Worm (Caenorhabditis elegans) whole organism, late embryonic: ENCODE measurements around the gene sir-2.3.

Experiments used
- C08G9.2 ChIP-seq: sonication (generic microtip); optimal IDR thresholded peaks from 2 replicates; lab custom pipeline; 2016; ENCODE audit warnings: mild to moderate bottlenecking, missing genetic modification characterization, moderate library complexity, missing compliant biosample characterization
- ama-1 ChIP-seq: fragments of 150-350 bp; optimal IDR thresholded peaks from 2 replicates; lab custom pipeline; 2014
- ceh-24 ChIP-seq: sonication (generic microtip); optimal IDR thresholded peaks from 2 replicates; lab custom pipeline; 2016; ENCODE audit warnings: mild to moderate bottlenecking, missing genetic modification characterization, missing compliant biosample characterization
- elt-4 ChIP-seq: sonication (generic microtip); optimal IDR thresholded peaks from 2 replicates; lab custom pipeline; 2016; ENCODE audit warnings: missing genetic modification characterization, missing compliant biosample characterization
- lin-11 ChIP-seq: fragments of 200-800 bp; sonication (Bioruptor generic); optimal IDR thresholded peaks from 2 replicates; lab custom pipeline; 2018; ENCODE audit warnings: mild to moderate bottlenecking, missing genetic modification characterization, missing compliant biosample characterization
- madf-2 ChIP-seq: sonication (generic microtip); optimal IDR thresholded peaks from 2 replicates; lab custom pipeline; 2017; ENCODE audit warnings: missing genetic modification characterization, missing compliant biosample characterization
- nhr-232 ChIP-seq: sonication (generic microtip); optimal IDR thresholded peaks from 2 replicates; lab custom pipeline; 2016; ENCODE audit warnings: missing genetic modification characterization, missing compliant biosample characterization
- rnt-1 ChIP-seq: sonication (generic microtip); optimal IDR thresholded peaks from 2 replicates; lab custom pipeline; 2016; ENCODE audit warnings: missing genetic modification characterization, missing compliant biosample characterization
- tbx-7 ChIP-seq: sonication (generic microtip); optimal IDR thresholded peaks from 2 replicates; lab custom pipeline; 2016; ENCODE audit warnings: missing genotype, missing genetic modification characterization, missing compliant biosample characterization

DNA sequence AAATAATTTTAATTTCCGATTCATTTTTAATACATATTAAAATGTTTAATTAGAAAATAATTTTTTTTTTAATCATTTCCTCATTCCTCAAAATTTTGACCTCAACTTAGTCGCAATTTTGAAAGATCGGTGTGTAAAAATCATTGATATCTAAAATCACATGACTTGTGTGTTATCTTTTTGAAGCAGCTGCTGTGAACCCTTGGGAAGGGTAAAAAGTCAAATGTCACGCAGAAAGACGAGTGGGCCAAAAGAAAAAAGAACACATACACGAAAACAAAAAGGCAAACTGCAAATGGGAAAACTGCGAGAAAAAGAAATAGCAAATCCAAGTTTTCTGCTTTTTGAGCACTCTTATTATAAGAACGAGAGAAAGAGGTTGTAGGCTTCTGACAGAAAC is 51.8 kb downstream of the sir-2.3 start:
- TF ChIP-seq nhr-232 (tag; lab: Kevin White, UChicago): no peak
- TF ChIP-seq madf-2 (tag; lab: Kevin White, UChicago): no peak
- TF ChIP-seq ama-1 (lab: Kevin White, UChicago): no peak
- no peak for TF ChIP-seq tbx-7
- no peak for TF ChIP-seq rnt-1
- TF ChIP-seq elt-4 (tag; lab: Kevin White, UChicago): no peak
- TF ChIP-seq C08G9.2 (tag; lab: Kevin White, UChicago): no peak
- TF ChIP-seq lin-11 (tag; lab: Kevin White, UChicago): no peak
- TF ChIP-seq ceh-24 (tag; lab: Kevin White, UChicago): no peak
